ENCODE assay signal across 1 fruit fly cellular context in the genomic region with DNA sequence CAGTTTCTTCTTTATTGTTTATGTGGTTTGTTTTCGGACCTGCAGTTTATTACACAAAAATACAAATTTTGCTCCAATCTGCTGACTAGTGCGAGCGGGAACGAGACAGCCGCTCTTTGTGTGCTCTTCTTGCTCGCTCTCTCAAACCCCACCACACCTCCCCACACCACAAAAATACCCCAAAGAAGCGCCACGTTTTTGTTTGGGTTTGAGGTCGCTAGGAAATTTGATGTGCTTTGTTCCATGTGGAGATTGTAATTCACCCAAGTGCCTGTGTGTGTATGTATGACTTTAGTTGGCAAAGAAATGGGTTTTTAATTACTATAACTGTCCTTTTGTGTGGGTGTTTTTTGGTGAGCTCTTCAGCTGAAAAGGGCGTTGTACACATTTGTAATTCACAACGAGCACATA.
TF ChIP-seq lines count a peak whose summit lies in the region.

No protein-coding gene starts in this region.

TF ChIP-seq in whole organism, embryonic, 481 proteins besides CTCF, POLR2A, EP300 and RAD21 (continued from another document):
- peak; percentile 49 for TF ChIP-seq Bgb (GFP tag; IDR thresholded peaks at IDR 0.05; lab: Robert Waterston, UW; ENCODE audit: partially characterized antibody)
- TF ChIP-seq ftz-f1 (GFP tag; optimal IDR thresholded peaks at IDR 0.05; lab: Kevin White, UChicago): peak; percentile 54
- no peak for TF ChIP-seq HLH54F (GFP tag; optimal IDR thresholded peaks at IDR 0.05; lab: Kevin White, UChicago)
- no peak for TF ChIP-seq eyg (GFP tag; optimal IDR thresholded peaks at IDR 0.05; lab: Kevin White, UChicago)
- peak; percentile 78 for TF ChIP-seq abd-A (tag; optimal IDR thresholded peaks at IDR 0.05; lab: Kevin White, UChicago)
- TF ChIP-seq pzg (GFP tag; optimal IDR thresholded peaks at IDR 0.05; lab: Kevin White, UChicago): no peak
- no peak for TF ChIP-seq insv (GFP tag; optimal IDR thresholded peaks at IDR 0.05; lab: Kevin White, UChicago)
- TF ChIP-seq Hr78 (GFP tag; optimal IDR thresholded peaks at IDR 0.05; lab: Kevin White, UChicago): no peak
- 0 out of 2 replicates have a peak, but pooled peaks have one; percentile 11 for TF ChIP-seq CG13287 (GFP tag; IDR thresholded peaks at IDR 0.05; lab: Robert Waterston, UW; ENCODE audit: partially characterized antibody)
- TF ChIP-seq Bdp1 (GFP tag; optimal IDR thresholded peaks at IDR 0.05; lab: Kevin White, UChicago): no peak
- TF ChIP-seq HmgZ (tag; optimal IDR thresholded peaks at IDR 0.05; lab: Kevin White, UChicago): peak; percentile 52
- no peak for TF ChIP-seq ewg (GFP tag; optimal IDR thresholded peaks at IDR 0.05; lab: Kevin White, UChicago)
- TF ChIP-seq CG18599 (GFP tag; optimal IDR thresholded peaks at IDR 0.05; lab: Kevin White, UChicago): peak; percentile 21
- peak; percentile 52 for TF ChIP-seq ttk (GFP tag; IDR thresholded peaks at IDR 0.05; lab: Robert Waterston, UW)
- peak; percentile 50 for TF ChIP-seq CG12071 (GFP tag; optimal IDR thresholded peaks at IDR 0.05; lab: Kevin White, UChicago)
- TF ChIP-seq CG17186 (GFP tag; optimal IDR thresholded peaks at IDR 0.05; lab: Kevin White, UChicago): no peak
- TF ChIP-seq lbe (GFP tag; optimal IDR thresholded peaks at IDR 0.05; lab: Kevin White, UChicago): no peak
- TF ChIP-seq Camta (GFP tag; optimal IDR thresholded peaks at IDR 0.05; lab: Kevin White, UChicago): no peak
- peak; percentile 3 for TF ChIP-seq CG2120 (GFP tag; optimal IDR thresholded peaks at IDR 0.05; lab: Kevin White, UChicago)
- TF ChIP-seq slbo (GFP tag; IDR thresholded peaks at IDR 0.05; lab: Robert Waterston, UW): peak; percentile 39
- no peak for TF ChIP-seq exex (tag; optimal IDR thresholded peaks at IDR 0.05; lab: Kevin White, UChicago)
- TF ChIP-seq onecut (GFP tag; IDR thresholded peaks at IDR 0.05; lab: Robert Waterston, UW): no peak
- TF ChIP-seq Six4 (GFP tag; optimal IDR thresholded peaks at IDR 0.05; lab: Kevin White, UChicago): no peak
- TF ChIP-seq Hey (tag; optimal IDR thresholded peaks at IDR 0.05; lab: Kevin White, UChicago): peak; percentile 46
- peak; percentile 12 for TF ChIP-seq Fer3 (tag; optimal IDR thresholded peaks at IDR 0.05; lab: Kevin White, UChicago)
- peak; percentile 46; the same call in 1 of the 2 replicates for TF ChIP-seq Xrp1 (GFP tag; IDR thresholded peaks at IDR 0.05; lab: Robert Waterston, UW)
- TF ChIP-seq CG5180 (GFP tag; optimal IDR thresholded peaks at IDR 0.05; lab: Kevin White, UChicago): peak; percentile 97
- TF ChIP-seq fd96Cb (tag; optimal IDR thresholded peaks at IDR 0.05; lab: Kevin White, UChicago): no peak
- peak; percentile 43 for TF ChIP-seq CG13894 (tag; optimal IDR thresholded peaks at IDR 0.05; lab: Kevin White, UChicago)
- no peak for TF ChIP-seq CG3838 (GFP tag; optimal IDR thresholded peaks at IDR 0.05; lab: Kevin White, UChicago)
- TF ChIP-seq tna (GFP tag; IDR thresholded peaks at IDR 0.05; lab: Robert Waterston, UW; ENCODE audit: partially characterized antibody): peak; percentile 13; the same call in 1 of the 2 replicates
- no peak for TF ChIP-seq Sin3A (optimal IDR thresholded peaks at IDR 0.05; lab: Kevin White, UChicago)
- peak; percentile 12 for TF ChIP-seq bcd (GFP tag; optimal IDR thresholded peaks at IDR 0.05; lab: Kevin White, UChicago)
- no peak for TF ChIP-seq wdn (GFP tag; IDR thresholded peaks at IDR 0.05; lab: Robert Waterston, UW)
- peak; percentile 41; the same call in 1 of the 2 replicates for TF ChIP-seq bbx (GFP tag; IDR thresholded peaks at IDR 0.05; lab: Robert Waterston, UW; ENCODE audit: partially characterized antibody)
- TF ChIP-seq CG11093 (GFP tag; IDR thresholded peaks at IDR 0.05; lab: Robert Waterston, UW): no peak
- peak; percentile 53 for TF ChIP-seq run (tag; optimal IDR thresholded peaks at IDR 0.05; lab: Kevin White, UChicago)
- peak; percentile 67; the same call in 1 of the 3 replicates for TF ChIP-seq CG2199 (GFP tag; IDR thresholded peaks at IDR 0.05; lab: Robert Waterston, UW)
- peak; percentile 87; the same call in 1 of the 4 replicates for TF ChIP-seq chinmo (GFP tag; IDR thresholded peaks at IDR 0.05; lab: Robert Waterston, UW; ENCODE audit: partially characterized antibody)
- peak; percentile 38 for TF ChIP-seq caup (GFP tag; optimal IDR thresholded peaks at IDR 0.05; lab: Kevin White, UChicago; ENCODE audit: severe bottlenecking)
- TF ChIP-seq zf30C (GFP tag; optimal IDR thresholded peaks at IDR 0.05; lab: Kevin White, UChicago): no peak
- TF ChIP-seq Deaf1 (tag; optimal IDR thresholded peaks at IDR 0.05; lab: Kevin White, UChicago): no peak
- TF ChIP-seq Xbp1 (GFP tag; optimal IDR thresholded peaks at IDR 0.05; lab: Kevin White, UChicago): peak; percentile 23
- peak; percentile 56 for TF ChIP-seq scrt (GFP tag; optimal IDR thresholded peaks at IDR 0.05; lab: Kevin White, UChicago)
- TF ChIP-seq CG16779 (GFP tag; IDR thresholded peaks at IDR 0.05; lab: Robert Waterston, UW): 0 out of 2 replicates have a peak, but pooled peaks have one; percentile 14
- TF ChIP-seq CG34376 (GFP tag; optimal IDR thresholded peaks at IDR 0.05; lab: Kevin White, UChicago): peak; percentile 36
- TF ChIP-seq Doc2 (GFP tag; IDR thresholded peaks at IDR 0.05; lab: Robert Waterston, UW): no peak
- TF ChIP-seq Pdp1 (GFP tag; optimal IDR thresholded peaks at IDR 0.05; lab: Kevin White, UChicago): peak in 1 of 2 experiments; percentile 92
- peak; percentile 92 for TF ChIP-seq Med (GFP tag; lab: Kevin White, UChicago)
- peak; percentile 12 for TF ChIP-seq CG13624 (GFP tag; optimal IDR thresholded peaks at IDR 0.05; lab: Kevin White, UChicago)
- TF ChIP-seq sob (GFP tag; IDR thresholded peaks at IDR 0.05; lab: Robert Waterston, UW): peak; percentile 51; the same call in 1 of the 2 replicates
- TF ChIP-seq Taf1 (GFP tag; IDR thresholded peaks at IDR 0.05; lab: Robert Waterston, UW): no peak
- no peak for TF ChIP-seq CG8290 (GFP tag; optimal IDR thresholded peaks at IDR 0.05; lab: Kevin White, UChicago)
- TF ChIP-seq CG8290 (tag; optimal IDR thresholded peaks at IDR 0.05; lab: Kevin White, UChicago): peak in 1 of 2 experiments; percentile 72
- no peak for TF ChIP-seq p53 (GFP tag; optimal IDR thresholded peaks at IDR 0.05; lab: Kevin White, UChicago)
- no peak for TF ChIP-seq CG6813 (GFP tag; optimal IDR thresholded peaks at IDR 0.05; lab: Kevin White, UChicago)
- no peak for TF ChIP-seq Hmx (GFP tag; optimal IDR thresholded peaks at IDR 0.05; lab: Kevin White, UChicago)
- peak; percentile 34 for TF ChIP-seq CG7839 (tag; optimal IDR thresholded peaks at IDR 0.05; lab: Kevin White, UChicago)
- TF ChIP-seq unc-4 (GFP tag; IDR thresholded peaks at IDR 0.05; lab: Robert Waterston, UW; ENCODE audit: partially characterized antibody): no peak
- no peak for TF ChIP-seq org-1 (GFP tag; optimal IDR thresholded peaks at IDR 0.05; lab: Kevin White, UChicago)
- TF ChIP-seq CG4707 (GFP tag; optimal IDR thresholded peaks at IDR 0.05; lab: Kevin White, UChicago): no peak
- no peak for TF ChIP-seq CG43689 (GFP tag; IDR thresholded peaks at IDR 0.05; lab: Robert Waterston, UW)
- no peak for TF ChIP-seq Elba2 (GFP tag; optimal IDR thresholded peaks at IDR 0.05; lab: Kevin White, UChicago)
- no peak for TF ChIP-seq NK7.1 (GFP tag; optimal IDR thresholded peaks at IDR 0.05; lab: Kevin White, UChicago)
- no peak for TF ChIP-seq CG10267 (tag; optimal IDR thresholded peaks at IDR 0.05; lab: Kevin White, UChicago)
- TF ChIP-seq sens (GFP tag; lab: Kevin White, UChicago): peak; percentile 56
- TF ChIP-seq Antp (GFP tag; optimal IDR thresholded peaks at IDR 0.05; lab: Kevin White, UChicago): no peak
- TF ChIP-seq CG5953 (GFP tag; IDR thresholded peaks at IDR 0.05; lab: Robert Waterston, UW): no peak
- no peak for TF ChIP-seq Hr39 (optimal IDR thresholded peaks at IDR 0.05; lab: Kevin White, UChicago)
- TF ChIP-seq jumu (GFP tag; optimal IDR thresholded peaks at IDR 0.05; lab: Kevin White, UChicago): no peak
- peak; percentile 47; the same call in 1 of the 2 replicates for TF ChIP-seq Drgx (GFP tag; IDR thresholded peaks at IDR 0.05; lab: Robert Waterston, UW)
- no peak for TF ChIP-seq eve (GFP tag; optimal IDR thresholded peaks at IDR 0.05; lab: Kevin White, UChicago)
- peak; percentile 19 for TF ChIP-seq BtbVII (GFP tag; optimal IDR thresholded peaks at IDR 0.05; lab: Kevin White, UChicago)
- peak; percentile 3 for TF ChIP-seq HmgD (GFP tag; optimal IDR thresholded peaks at IDR 0.05; lab: Kevin White, UChicago)
- no peak for TF ChIP-seq maf-S (GFP tag; optimal IDR thresholded peaks at IDR 0.05; lab: Kevin White, UChicago)
- no peak for TF ChIP-seq pros (GFP tag; optimal IDR thresholded peaks at IDR 0.05; lab: Kevin White, UChicago)
- TF ChIP-seq mirr (GFP tag; optimal IDR thresholded peaks at IDR 0.05; lab: Kevin White, UChicago): peak; percentile 31
- no peak for TF ChIP-seq TFAM (GFP tag; optimal IDR thresholded peaks at IDR 0.05; lab: Kevin White, UChicago)
- peak; percentile 67 for TF ChIP-seq CG12769 (tag; optimal IDR thresholded peaks at IDR 0.05; lab: Kevin White, UChicago)
- peak; percentile 44; the same call in 1 of the 2 replicates for TF ChIP-seq Rfx (GFP tag; IDR thresholded peaks at IDR 0.05; lab: Robert Waterston, UW)
- TF ChIP-seq CG32532 (GFP tag; IDR thresholded peaks at IDR 0.05; lab: Robert Waterston, UW): peak; percentile 54
- TF ChIP-seq danr (GFP tag; IDR thresholded peaks at IDR 0.05; lab: Robert Waterston, UW): no peak
- TF ChIP-seq cwo (GFP tag; optimal IDR thresholded peaks at IDR 0.05; lab: Kevin White, UChicago): peak; percentile 79
- peak; percentile 48 to 70 for TF ChIP-seq Trl (optimal IDR thresholded peaks at IDR 0.05; lab: Kevin White, UChicago)
- TF ChIP-seq Trl (GFP tag; optimal IDR thresholded peaks at IDR 0.05; lab: Kevin White, UChicago): no peak
- TF ChIP-seq CG30431 (GFP tag; optimal IDR thresholded peaks at IDR 0.05; lab: Kevin White, UChicago): no peak
- peak; percentile 67 for TF ChIP-seq dm (GFP tag; optimal IDR thresholded peaks at IDR 0.05; lab: Kevin White, UChicago)
- TF ChIP-seq sd (tag; optimal IDR thresholded peaks at IDR 0.05; lab: Kevin White, UChicago): peak; percentile 86
- no peak for TF ChIP-seq CG16815 (GFP tag; optimal IDR thresholded peaks at IDR 0.05; lab: Kevin White, UChicago)
- no peak for TF ChIP-seq Oaz (GFP tag; IDR thresholded peaks at IDR 0.05; lab: Robert Waterston, UW)
- peak; percentile 92 for TF ChIP-seq CG18262 (tag; optimal IDR thresholded peaks at IDR 0.05; lab: Kevin White, UChicago)
- TF ChIP-seq MBD-R2 (GFP tag; IDR thresholded peaks at IDR 0.05; lab: Robert Waterston, UW): peak; percentile 21; the same call in 1 of the 2 replicates
- no peak for TF ChIP-seq knrl (GFP tag; IDR thresholded peaks at IDR 0.05; lab: Robert Waterston, UW; ENCODE audit: partially characterized antibody)
- TF ChIP-seq gro (GFP tag; optimal IDR thresholded peaks at IDR 0.05; lab: Kevin White, UChicago): peak; percentile 18
- peak; percentile 15 for TF ChIP-seq grau (tag; optimal IDR thresholded peaks at IDR 0.05; lab: Kevin White, UChicago)
- TF ChIP-seq pan (optimal IDR thresholded peaks at IDR 0.05; lab: Kevin White, UChicago): no peak
- peak in 1 of 2 experiments; percentile 39 for TF ChIP-seq pan (GFP tag; optimal IDR thresholded peaks at IDR 0.05 in 1 of 2, IDR thresholded peaks at IDR 0.05 in 1 of 2)
- no peak for TF ChIP-seq ab (GFP tag; optimal IDR thresholded peaks at IDR 0.05; lab: Kevin White, UChicago)
- peak; percentile 23 for TF ChIP-seq CG7987 (GFP tag; optimal IDR thresholded peaks at IDR 0.05; lab: Kevin White, UChicago)
